Worm (Caenorhabditis elegans) whole organism, young adult: ENCODE data around the gene C18D11.3.

Source experiments
- chd-7 ChIP-seq: sonication (generic microtip); optimal IDR thresholded peaks from 2 replicates; lab custom pipeline; 2016; ENCODE audit warnings: mild to moderate bottlenecking, missing genetic modification characterization, moderate library complexity, missing compliant biosample characterization
- dox-1 ChIP-seq: fragments of 200-800 bp; sonication (Bioruptor generic); IDR thresholded peaks from 2 replicates; pipeline ENCODE4 v1.3.6; 2022; ENCODE audit warnings: missing genetic modification reagents, missing genetic modification characterization, missing compliant biosample characterization
- dpl-1 ChIP-seq: fragments of 150-350 bp; optimal IDR thresholded peaks from 2 replicates; lab custom pipeline; 2014; ENCODE audit warnings: missing biosample characterization, missing genetic modification reagents, missing genetic modification characterization

ce11 chrIII:11841728-11842127 lies 18.5 kb downstream of the C18D11.3 start:
- TF ChIP-seq chd-7: no peak
- no peak for TF ChIP-seq dox-1 (GFP tag; lab: Robert Waterston, UW)
- no peak for TF ChIP-seq dpl-1
